Worm (Caenorhabditis elegans): Measurements from ENCODE around the gene F32E10.8.
A peak's percentile ranks its signal among the peaks of the same experiment; 100 is the strongest.

Gene F32E10.8

DNA sequence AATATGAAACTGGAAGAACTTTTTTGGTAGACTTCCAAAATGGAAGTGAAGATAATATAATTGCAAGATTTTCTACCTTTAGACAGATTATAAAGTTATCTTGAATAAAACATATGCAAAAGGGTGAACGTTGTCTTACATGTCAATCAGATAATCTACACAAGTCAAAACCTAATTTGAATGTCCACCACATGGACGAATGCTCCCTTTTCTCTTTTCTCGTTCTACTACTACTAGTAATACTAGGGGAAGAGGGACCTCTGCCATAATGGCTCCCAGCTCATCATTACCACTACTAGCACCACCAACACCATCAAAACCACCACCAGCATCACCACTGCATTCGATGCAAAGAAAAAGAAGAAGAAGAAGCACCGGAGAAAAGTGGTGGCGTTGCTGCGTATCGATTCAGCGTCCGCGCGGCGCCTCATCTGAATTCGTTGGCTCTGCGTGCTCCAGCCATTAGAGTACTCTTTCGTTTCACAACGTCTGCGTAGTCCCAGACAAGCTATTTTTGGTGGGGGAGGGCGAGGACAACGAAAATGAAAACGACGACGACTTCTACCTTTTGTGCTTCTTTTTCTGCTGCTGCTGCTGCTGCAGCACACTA lies 18.0 kb downstream of the F32E10.8 start:
- TF ChIP-seq ceh-82 (tag; optimal IDR thresholded peaks at IDR 0.05) (peak in 2 of 3 experiments; percentile 15 to 40), nhr-11 (tag; optimal IDR thresholded peaks at IDR 0.05) (no peak), lin-14 (GFP tag; optimal IDR thresholded peaks at IDR 0.05) (peak; percentile 58)

DNA sequence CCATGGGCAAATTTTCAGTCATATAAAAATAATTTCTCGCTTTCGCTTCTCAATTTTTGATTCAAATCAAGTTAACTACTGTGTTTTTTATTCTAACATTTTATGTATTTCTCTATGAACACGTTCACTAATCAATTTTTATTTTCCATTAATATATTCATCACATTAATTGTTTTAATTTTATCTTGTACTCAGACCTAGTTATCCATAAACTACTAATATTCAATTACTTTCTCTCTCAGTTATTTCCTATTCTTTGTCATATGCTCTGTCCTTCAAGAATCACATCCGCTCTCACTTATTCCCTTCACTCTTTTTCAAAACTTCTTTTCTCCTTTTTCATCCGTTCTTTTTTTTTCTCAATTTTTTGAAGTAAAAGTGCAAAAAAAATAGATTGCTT lies 19.6 kb downstream of the F32E10.8 start:
- TF ChIP-seq hpl-2 (GFP tag; optimal IDR thresholded peaks at IDR 0.05), result no peak
- TF ChIP-seq unc-98 (GFP tag; IDR thresholded peaks at IDR 0.05), result no peak
- TF ChIP-seq fkh-10 (GFP tag; optimal IDR thresholded peaks at IDR 0.05), result peak; percentile 79
- TF ChIP-seq ceh-88 (GFP tag; IDR thresholded peaks at IDR 0.05), result no peak
- no peak for TF ChIP-seq tlp-1 (tag; optimal IDR thresholded peaks at IDR 0.05)
- no peak for TF ChIP-seq unc-130 (tag; optimal IDR thresholded peaks at IDR 0.05)
- no peak for TF ChIP-seq alr-1 (tag; optimal IDR thresholded peaks at IDR 0.05; ENCODE audit: borderline replicate concordance)
- TF ChIP-seq irx-1 (tag; optimal IDR thresholded peaks at IDR 0.05), result no peak
- no peak for TF ChIP-seq tbx-2 (tag; optimal IDR thresholded peaks at IDR 0.05)
- TF ChIP-seq unc-62 (GFP tag; optimal IDR thresholded peaks at IDR 0.05), result no peak
- TF ChIP-seq lin-14 (GFP tag; optimal IDR thresholded peaks at IDR 0.05), result peak; percentile 11
- no peak for TF ChIP-seq F16B12.6 (tag; optimal IDR thresholded peaks at IDR 0.05)
- no peak for TF ChIP-seq elt-3 (tag; optimal IDR thresholded peaks at IDR 0.05)
- no peak for TF ChIP-seq vab-15 (tag; optimal IDR thresholded peaks at IDR 0.05)
- TF ChIP-seq ama-1 (optimal IDR thresholded peaks at IDR 0.05), result no peak
- no peak for TF ChIP-seq fkh-4 (tag; optimal IDR thresholded peaks at IDR 0.05; ENCODE audit: borderline replicate concordance)

DNA sequence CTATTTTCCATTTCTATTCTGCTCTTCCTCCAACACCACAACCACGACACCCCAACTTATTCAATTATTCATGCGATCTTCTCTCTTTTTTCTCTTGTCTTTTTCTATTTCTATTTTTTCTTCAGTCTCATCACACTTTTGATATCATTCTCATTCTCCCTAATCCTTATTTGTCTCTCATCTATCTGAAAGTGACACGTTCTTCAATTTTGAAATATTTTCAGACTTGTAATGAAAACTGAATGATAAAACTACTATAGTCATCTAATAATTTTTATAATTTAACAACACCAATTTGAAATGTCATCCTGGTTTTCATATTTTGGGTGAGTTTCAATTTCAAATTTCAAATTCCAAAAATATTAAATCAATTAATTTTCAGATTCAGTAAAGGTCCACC lies 21.2 kb downstream of the F32E10.8 start, which contains the start of gene cla-1:
cla-1 (plus strand) TSS at position 301 of the 400 bp plus-strand sequence.
- TF ChIP-seq aha-1 (tag; optimal IDR thresholded peaks at IDR 0.05) (no peak), elt-2 (tag; optimal IDR thresholded peaks at IDR 0.05) (no peak), F16B12.6 (tag; optimal IDR thresholded peaks at IDR 0.05) (no peak), lin-14 (GFP tag; optimal IDR thresholded peaks at IDR 0.05) (peak; percentile 33)

DNA sequence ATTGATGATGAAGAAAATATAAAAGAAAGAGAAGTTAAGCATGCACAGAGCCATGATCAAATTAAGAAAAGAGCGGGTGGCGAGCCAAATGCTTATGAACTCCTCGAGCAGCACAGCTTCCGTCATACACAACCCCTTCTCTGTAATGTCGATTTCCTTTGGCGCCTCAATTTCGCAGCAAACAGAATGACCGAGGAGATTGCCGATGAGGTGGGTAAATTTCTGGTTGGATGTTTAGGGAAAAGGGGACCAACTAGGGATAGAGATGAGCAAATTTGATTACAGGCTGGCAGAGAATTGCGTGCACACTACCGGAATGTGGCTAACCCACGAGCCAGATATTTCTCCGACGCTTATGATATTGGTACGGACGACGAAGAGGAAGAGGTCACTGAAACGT lies 38.0 kb downstream of the F32E10.8 start:
- TF ChIP-seq lin-14 (GFP tag; optimal IDR thresholded peaks at IDR 0.05), result peak; percentile 4
- no peak for TF ChIP-seq zip-4 (GFP tag; optimal IDR thresholded peaks at IDR 0.05)

DNA sequence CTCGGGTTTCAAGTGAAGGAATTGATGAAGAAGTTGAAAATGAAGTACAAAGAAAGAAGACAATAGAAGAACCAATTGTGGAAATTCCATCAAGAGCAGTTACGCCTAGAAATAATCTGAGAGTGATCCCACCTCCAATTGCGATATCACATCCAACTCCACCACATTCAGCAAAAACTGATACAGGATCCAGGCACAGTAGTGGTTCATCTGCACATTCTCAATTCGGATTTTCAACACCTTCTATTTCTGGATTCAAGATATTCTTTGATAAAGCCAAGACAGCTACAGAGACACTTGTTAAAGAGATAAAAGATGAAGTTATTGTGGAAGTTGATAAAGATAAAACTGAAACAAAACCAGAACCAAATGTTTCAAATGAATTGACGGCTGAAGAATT lies 40.7 kb downstream of the F32E10.8 start:
- TF ChIP-seq tlp-1 (tag; optimal IDR thresholded peaks at IDR 0.05) (no peak), isw-1 (GFP tag; IDR thresholded peaks at IDR 0.05) (no peak), dpl-1 (GFP tag; optimal IDR thresholded peaks at IDR 0.05) (no peak), unc-130 (tag; optimal IDR thresholded peaks at IDR 0.05) (no peak), lir-3 (tag; optimal IDR thresholded peaks at IDR 0.05; ENCODE audit: poor library complexity) (no peak), nhr-11 (tag; optimal IDR thresholded peaks at IDR 0.05) (no peak), mdl-1 (tag; optimal IDR thresholded peaks at IDR 0.05) (no peak), elt-2 (tag; optimal IDR thresholded peaks at IDR 0.05) (no peak), unc-98 (GFP tag; IDR thresholded peaks at IDR 0.05) (no peak), rnt-1 (tag; optimal IDR thresholded peaks at IDR 0.05) (no peak)

DNA sequence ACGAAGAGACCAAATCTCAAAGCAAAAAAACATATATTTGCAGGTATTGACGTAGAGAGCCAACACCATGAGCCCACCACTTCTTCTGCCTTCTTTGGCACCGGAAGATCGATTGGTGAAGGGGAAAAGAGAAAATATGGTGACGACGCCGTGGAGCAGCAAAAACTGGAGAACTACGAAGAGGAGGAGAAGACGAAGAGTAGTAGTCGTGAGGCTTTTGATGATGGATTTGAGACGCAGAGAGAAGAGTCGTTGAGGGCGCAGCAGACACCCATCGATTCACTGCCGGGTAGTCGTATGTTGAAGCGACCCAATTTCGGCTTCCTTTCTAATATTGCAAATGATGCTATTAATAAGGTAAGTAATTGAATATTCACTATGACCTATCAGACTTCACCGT lies 44.0 kb downstream of the F32E10.8 start:
- TF ChIP-seq unc-130 (tag; optimal IDR thresholded peaks at IDR 0.05), result no peak
- TF ChIP-seq egl-13 (tag; optimal IDR thresholded peaks at IDR 0.05), result peak; percentile 29
- no peak for TF ChIP-seq xbp-1 (tag; optimal IDR thresholded peaks at IDR 0.05)
- TF ChIP-seq lin-14 (GFP tag; optimal IDR thresholded peaks at IDR 0.05), result peak; percentile 60
- peak in 1 of 3 experiments; percentile 49 for TF ChIP-seq ceh-82 (tag; optimal IDR thresholded peaks at IDR 0.05)
- TF ChIP-seq nhr-47 (tag; optimal IDR thresholded peaks at IDR 0.05), result peak; percentile 6
- TF ChIP-seq unc-86 (tag; optimal IDR thresholded peaks at IDR 0.05), result no peak
- TF ChIP-seq lin-35 (GFP tag; optimal IDR thresholded peaks at IDR 0.05), result no peak
- no peak for TF ChIP-seq Y116A8C.19 (tag; optimal IDR thresholded peaks at IDR 0.05; ENCODE audit: borderline replicate concordance)
- TF ChIP-seq fkh-8 (tag; optimal IDR thresholded peaks at IDR 0.05), result peak; percentile 44
- no peak for TF ChIP-seq snpc-4 (tag; optimal IDR thresholded peaks at IDR 0.05)

Measured in whole organism, L1 larva.